Fruit fly (Drosophila melanogaster): ENCODE results near the gene CG11619.

DNA sequence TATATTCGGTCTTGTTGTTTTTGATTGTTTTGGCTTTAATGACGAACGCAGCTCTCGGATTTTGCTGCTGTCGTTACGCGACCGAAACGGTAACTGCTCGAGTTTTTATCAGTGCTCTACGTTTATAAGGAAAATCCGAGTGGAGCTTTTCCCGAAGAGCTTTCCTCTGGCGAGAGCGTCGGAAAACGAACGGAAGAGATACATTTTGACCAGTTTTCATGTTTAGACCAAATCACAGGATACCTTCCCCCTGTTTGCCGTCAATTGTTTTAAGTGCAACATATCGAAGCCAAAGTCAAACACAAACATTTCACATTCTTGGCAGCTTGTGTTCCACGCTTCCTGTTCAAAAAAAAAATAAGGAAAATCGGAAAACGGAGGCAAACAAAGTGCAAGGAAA is 42.2 kb downstream of the CG11619 start, which contains the start of gene CG32204:
- TF ChIP-seq CG8478 (optimal IDR thresholded peaks at IDR 0.05), result no peak
- no peak for TF ChIP-seq CTCF (optimal IDR thresholded peaks at IDR 0.05)
